Fruit fly (Drosophila melanogaster) whole organism: ENCODE results near the gene CG4613.

Experiments used
- CG8478 ChIP-seq: fragments of >200 bp; optimal IDR thresholded peaks from 2 replicates; lab custom pipeline; 2018; ENCODE audit warnings: inconsistent platforms
- Dll ChIP-seq: fragments of >200 bp; optimal IDR thresholded peaks from 2 replicates; lab custom pipeline; 2017
- EcR ChIP-seq, 2 experiments: fragments of >200 bp; optimal IDR thresholded peaks; 2 replicates each; lab custom pipeline; 2017; ENCODE audit warnings: missing biosample characterization in 2 of 2, missing genetic modification characterization in 2 of 2, missing genetic modification reagents in 2 of 2
- pan ChIP-seq: fragments of >200 bp; optimal IDR thresholded peaks from 2 replicates; lab custom pipeline; 2017
- psq ChIP-seq: fragments of >200 bp; optimal IDR thresholded peaks from 2 replicates; lab custom pipeline; 2017
- usp ChIP-seq: fragments of >200 bp; optimal IDR thresholded peaks from 2 replicates; lab custom pipeline; 2017; ENCODE audit warnings: missing biosample characterization, missing genetic modification characterization, mixed read lengths

DNA sequence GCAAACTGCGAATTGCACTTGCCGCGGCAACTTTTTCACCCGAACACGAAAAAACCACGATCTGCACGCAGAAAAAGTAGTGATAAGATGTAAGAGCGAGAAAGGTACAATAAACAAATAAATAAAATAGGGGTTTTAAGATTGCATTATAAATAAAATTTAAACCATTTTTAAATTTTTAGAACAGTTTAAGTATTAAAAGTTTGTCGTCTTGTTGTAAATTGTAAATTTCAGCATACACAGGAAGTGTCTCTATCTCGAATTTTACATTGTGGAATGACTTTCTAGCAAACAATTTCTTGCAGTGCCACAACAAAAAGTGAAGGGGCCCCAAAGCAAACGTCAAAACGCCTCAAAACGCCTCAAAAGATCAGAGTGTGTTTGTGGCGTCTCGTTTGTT, 13.1 kb upstream of the CG4613 start:
- TF ChIP-seq Dll (lab: Kevin White, UChicago): no peak
- no peak for TF ChIP-seq psq
- TF ChIP-seq pan (lab: Kevin White, UChicago): no peak
- TF ChIP-seq EcR (GFP tag; optimal IDR thresholded peaks at IDR 0.05; lab: Kevin White, UChicago): no peak
- TF ChIP-seq CG8478 (lab: Kevin White, UChicago): no peak
- no peak for TF ChIP-seq usp
